Worm (Caenorhabditis elegans) whole organism, L2 larva: Measurements from ENCODE around the gene catp-8.

Experiments
- C34F6.9 ChIP-seq: fragments of 150-350 bp; optimal IDR thresholded peaks from 2 replicates; lab custom pipeline; 2014; ENCODE audit warnings: missing biosample characterization, missing genetic modification characterization
- F13H6.1 ChIP-seq: sonication (generic microtip); optimal IDR thresholded peaks from 2 replicates; lab custom pipeline; 2016; ENCODE audit warnings: missing genetic modification characterization, missing compliant biosample characterization
- Y55F3AM.14 ChIP-seq: fragments of 200-800 bp; sonication (Bioruptor generic); optimal IDR thresholded peaks from 2 replicates; lab custom pipeline; 2018; ENCODE audit warnings: mild to moderate bottlenecking, missing genetic modification characterization, missing compliant biosample characterization
- ZK546.5 ChIP-seq: sonication (generic microtip); optimal IDR thresholded peaks from 2 replicates; lab custom pipeline; 2017; ENCODE audit warnings: missing biosample characterization, missing genetic modification characterization
- alr-1 ChIP-seq: fragments of 150-350 bp; optimal IDR thresholded peaks from 2 replicates; lab custom pipeline; 2014; ENCODE audit warnings: missing biosample characterization, missing genetic modification characterization
- aly-2 ChIP-seq: fragments of 150-350 bp; optimal IDR thresholded peaks from 2 replicates; lab custom pipeline; 2014; ENCODE audit warnings: missing biosample characterization, missing genetic modification characterization
- ama-1 ChIP-seq: fragments of 150-350 bp; optimal IDR thresholded peaks from 2 replicates; lab custom pipeline; 2018; ENCODE audit warnings: inconsistent platforms
- blmp-1 ChIP-seq: sonication (generic microtip); optimal IDR thresholded peaks from 2 replicates; lab custom pipeline; 2017; ENCODE audit warnings: missing genetic modification characterization, mild to moderate bottlenecking, missing compliant biosample characterization, antibody characterized with exemption, moderate library complexity; ENCODE audit not compliant: insufficient read depth
- ceh-16 ChIP-seq: fragments of 150-350 bp; optimal IDR thresholded peaks from 2 replicates; lab custom pipeline; 2014; ENCODE audit warnings: missing biosample characterization, missing genetic modification characterization
- ceh-82 ChIP-seq: fragments of 150-350 bp; optimal IDR thresholded peaks from 2 replicates; lab custom pipeline; 2014; ENCODE audit warnings: missing biosample characterization, missing genetic modification characterization
- crh-2 ChIP-seq: sonication (generic microtip); optimal IDR thresholded peaks from 2 replicates; lab custom pipeline; 2017; ENCODE audit warnings: missing biosample characterization, missing genetic modification characterization
- dmd-4 ChIP-seq: sonication (generic microtip); optimal IDR thresholded peaks from 2 replicates; lab custom pipeline; 2017; ENCODE audit warnings: missing biosample characterization, missing genetic modification characterization
- egl-27 ChIP-seq: sonication (generic microtip); optimal IDR thresholded peaks from 3 replicates; lab custom pipeline; 2017; ENCODE audit warnings: missing biosample characterization, missing genetic modification reagents, missing genetic modification characterization
- elt-1 ChIP-seq: fragments of 150-350 bp; optimal IDR thresholded peaks from 2 replicates; lab custom pipeline; 2014; ENCODE audit warnings: missing biosample characterization, missing genetic modification characterization
- elt-3 ChIP-seq: sonication (generic microtip); optimal IDR thresholded peaks from 2 replicates; lab custom pipeline; 2017; ENCODE audit warnings: missing biosample characterization, missing genetic modification characterization
- fos-1 ChIP-seq: fragments of 150-350 bp; optimal IDR thresholded peaks from 2 replicates; lab custom pipeline; 2014; ENCODE audit warnings: missing biosample characterization, missing genetic modification characterization
- gmeb-1 ChIP-seq: fragments of 150-350 bp; optimal IDR thresholded peaks from 2 replicates; lab custom pipeline; 2014; ENCODE audit warnings: missing biosample characterization, missing genetic modification characterization
- lin-11 ChIP-seq: fragments of 150-350 bp; sonication (generic microtip); optimal IDR thresholded peaks from 2 replicates; lab custom pipeline; 2014; ENCODE audit warnings: missing biosample characterization, missing genetic modification characterization, inconsistent platforms, mixed read lengths
- lin-13 ChIP-seq: fragments of 150-350 bp; optimal IDR thresholded peaks from 2 replicates; lab custom pipeline; 2014; ENCODE audit warnings: missing biosample characterization, missing genetic modification reagents, missing genetic modification characterization
- lin-39 ChIP-seq: fragments of 150-350 bp; optimal IDR thresholded peaks from 2 replicates; lab custom pipeline; 2014; ENCODE audit warnings: missing biosample characterization, missing genetic modification reagents, missing genetic modification characterization
- lsy-2 ChIP-seq, 2 experiments: fragments of 150-350 bp in 1 of 2; sonication (generic microtip) in 1 of 2; optimal IDR thresholded peaks; 2 replicates each; lab custom pipeline; 2014 to 2017; ENCODE audit warnings: missing biosample characterization in 2 of 2, missing genetic modification characterization in 2 of 2
- mab-5 ChIP-seq: fragments of 150-350 bp; optimal IDR thresholded peaks from 2 replicates; lab custom pipeline; 2014; ENCODE audit warnings: missing biosample characterization, missing genetic modification characterization
- mbf-1 ChIP-seq: sonication (generic microtip); optimal IDR thresholded peaks from 2 replicates; lab custom pipeline; 2017; ENCODE audit warnings: missing biosample characterization, missing genetic modification characterization
- mdl-1 ChIP-seq, 2 experiments: fragments of 150-350 bp in 1 of 2; sonication (generic microtip) in 1 of 2; optimal IDR thresholded peaks; 2 replicates each; lab custom pipeline; 2017; ENCODE audit warnings: missing biosample characterization in 2 of 2, missing genetic modification characterization in 2 of 2
- nhr-10 ChIP-seq: sonication (generic microtip); optimal IDR thresholded peaks from 2 replicates; lab custom pipeline; 2017; ENCODE audit warnings: missing biosample characterization, missing genetic modification characterization
- nhr-11 ChIP-seq: fragments of 150-350 bp; optimal IDR thresholded peaks from 2 replicates; lab custom pipeline; 2014; ENCODE audit warnings: missing biosample characterization, missing genetic modification characterization
- nhr-12 ChIP-seq: fragments of 150-350 bp; optimal IDR thresholded peaks from 2 replicates; lab custom pipeline; 2014; ENCODE audit warnings: missing biosample characterization, missing genetic modification characterization
- nhr-129 ChIP-seq: fragments of 150-350 bp; optimal IDR thresholded peaks from 2 replicates; lab custom pipeline; 2014; ENCODE audit warnings: missing biosample characterization, missing genetic modification characterization
- nhr-23 ChIP-seq: fragments of 150-350 bp; optimal IDR thresholded peaks from 2 replicates; lab custom pipeline; 2014; ENCODE audit warnings: missing biosample characterization, missing genetic modification reagents, missing genetic modification characterization
- nhr-237 ChIP-seq: fragments of 150-350 bp; optimal IDR thresholded peaks from 2 replicates; lab custom pipeline; 2014; ENCODE audit warnings: missing biosample characterization, missing genetic modification characterization
- nhr-25 ChIP-seq: fragments of 150-350 bp; sonication (generic microtip); optimal IDR thresholded peaks from 3 replicates; lab custom pipeline; 2014; ENCODE audit warnings: missing biosample characterization, missing genetic modification characterization
- nhr-6 ChIP-seq: fragments of 150-350 bp; optimal IDR thresholded peaks from 2 replicates; lab custom pipeline; 2014; ENCODE audit warnings: missing biosample characterization, missing genetic modification characterization
- nhr-77 ChIP-seq: fragments of 150-350 bp; optimal IDR thresholded peaks from 2 replicates; lab custom pipeline; 2014; ENCODE audit warnings: missing biosample characterization, missing genetic modification characterization
- peb-1 ChIP-seq: fragments of 150-350 bp; optimal IDR thresholded peaks from 2 replicates; lab custom pipeline; 2014; ENCODE audit warnings: missing biosample characterization, missing genetic modification characterization
- skn-1 ChIP-seq: sonication (generic microtip); optimal IDR thresholded peaks from 2 replicates; lab custom pipeline; 2017; ENCODE audit warnings: missing biosample characterization, missing genetic modification characterization
- sma-3 ChIP-seq: sonication (generic microtip); optimal IDR thresholded peaks from 2 replicates; lab custom pipeline; 2016; ENCODE audit warnings: missing genetic modification reagents, missing genetic modification characterization, missing compliant biosample characterization
- sma-9 ChIP-seq, 2 experiments: fragments of 150-350 bp in 1 of 2; sonication (generic microtip) in 1 of 2; optimal IDR thresholded peaks; 2 replicates each; lab custom pipeline; 2014 to 2016; ENCODE audit warnings: missing genetic modification characterization in 2 of 2, mild to moderate bottlenecking in 1 of 2, missing biosample characterization in 1 of 2, missing compliant biosample characterization in 1 of 2, missing genetic modification reagents in 1 of 2, moderate library complexity in 1 of 2
- snpc-4 ChIP-seq: fragments of 150-350 bp; optimal IDR thresholded peaks from 2 replicates; lab custom pipeline; 2014; ENCODE audit warnings: missing biosample characterization, missing genetic modification characterization
- unc-39 ChIP-seq: fragments of 150-350 bp; optimal IDR thresholded peaks from 2 replicates; lab custom pipeline; 2014; ENCODE audit warnings: missing biosample characterization, missing genetic modification characterization
- unc-55 ChIP-seq: fragments of 150-350 bp; sonication (generic microtip); optimal IDR thresholded peaks from 3 replicates; lab custom pipeline; 2014; ENCODE audit warnings: missing biosample characterization, missing genetic modification reagents, missing genetic modification characterization
- unc-62 ChIP-seq: fragments of 150-350 bp; optimal IDR thresholded peaks from 2 replicates; lab custom pipeline; 2014; ENCODE audit warnings: missing biosample characterization, missing genetic modification reagents, missing genetic modification characterization
- zag-1 ChIP-seq: fragments of 150-350 bp; optimal IDR thresholded peaks from 2 replicates; lab custom pipeline; 2014; ENCODE audit warnings: missing biosample characterization, missing genetic modification characterization
- ztf-1 ChIP-seq: fragments of 200-800 bp; sonication (Bioruptor generic); conservative IDR thresholded peaks from 2 replicates; pipeline ENCODE4 v1.3.6; 2022; ENCODE audit warnings: missing genetic modification characterization, missing compliant biosample characterization
- ztf-11 ChIP-seq: sonication (generic microtip); optimal IDR thresholded peaks from 2 replicates; lab custom pipeline; 2017; ENCODE audit warnings: missing biosample characterization, missing genetic modification characterization
- ztf-4 ChIP-seq: fragments of 150-350 bp; optimal IDR thresholded peaks from 2 replicates; lab custom pipeline; 2014; ENCODE audit warnings: missing biosample characterization, missing genetic modification characterization

Gene catp-8

ce11 chrIV:11479095-11479494, at the start of gene catp-8:
catp-8 (minus strand) TSS chrIV:11479251.
- TF ChIP-seq ztf-4 (tag; lab: Kevin White, UChicago) (peak; percentile 8), fos-1 (no peak), Y55F3AM.14 (GFP tag; lab: Kevin White, UChicago) (no peak), ama-1 (lab: Kevin White, UChicago) (peak; percentile 57)
- TF ChIP-seq, all 48 proteins: peak for 2

- no peak for TF ChIP-seq nhr-129
- peak; percentile 8 for TF ChIP-seq unc-55 (GFP tag; lab: Kevin White, UChicago)
- TF ChIP-seq ama-1 (lab: Kevin White, UChicago), result peak; percentile 42
- peak in 1 of 2 experiments; percentile 7 for TF ChIP-seq lsy-2 (tag; optimal IDR thresholded peaks at IDR 0.05; lab: Kevin White, UChicago)
Observed at ce11 chrIV:11527752-11528151, 48.7 kb upstream of the catp-8 start, which contains the start of gene M04B2.2. M04B2.2 (plus strand) TSS chrIV:11528052.

ce11 chrIV:11526189-11526588, 47.1 kb upstream of the catp-8 start:
- TF ChIP-seq ZK546.5 (tag; lab: Kevin White, UChicago) (no peak), nhr-11 (tag; lab: Kevin White, UChicago) (no peak), mab-5 (tag; lab: Kevin White, UChicago) (no peak), nhr-77 (tag; lab: Kevin White, UChicago) (no peak), ama-1 (lab: Kevin White, UChicago) (no peak), fos-1 (no peak), elt-1 (no peak), ceh-82 (no peak), ztf-4 (tag; lab: Kevin White, UChicago) (no peak), lin-11 (no peak), F13H6.1 (tag; lab: Kevin White, UChicago) (no peak), alr-1 (tag; lab: Kevin White, UChicago) (no peak), sma-9 (GFP tag; optimal IDR thresholded peaks at IDR 0.05; lab: Kevin White, UChicago) (no peak), sma-9 (tag; optimal IDR thresholded peaks at IDR 0.05; lab: Kevin White, UChicago) (no peak)
- TF ChIP-seq, all 48 proteins: peak for 0

ce11 chrIV:11524241-11524692, 45.2 kb upstream of the catp-8 start, which contains the start of gene mep-1:
mep-1 (plus strand) TSS chrIV:11524642.
- TF ChIP-seq nhr-25 (tag; lab: Kevin White, UChicago) (peak; percentile 18), ZK546.5 (tag; lab: Kevin White, UChicago) (no peak), nhr-10 (tag; lab: Kevin White, UChicago) (no peak), nhr-237 (tag; lab: Kevin White, UChicago) (no peak), unc-62 (no peak), aly-2 (tag; lab: Kevin White, UChicago) (no peak), dmd-4 (tag; lab: Kevin White, UChicago) (no peak), gmeb-1 (tag; lab: Kevin White, UChicago) (no peak), ama-1 (lab: Kevin White, UChicago) (peak; percentile 26), ceh-82 (peak; percentile 61), mbf-1 (tag; lab: Kevin White, UChicago) (no peak), Y55F3AM.14 (GFP tag; lab: Kevin White, UChicago) (no peak), lsy-2 (tag; optimal IDR thresholded peaks at IDR 0.05; lab: Kevin White, UChicago) (peak; percentile 27 to 75), nhr-23 (tag; lab: Kevin White, UChicago) (no peak), skn-1 (tag; lab: Kevin White, UChicago) (no peak), sma-3 (GFP tag; lab: Kevin White, UChicago) (peak; percentile 8), peb-1 (no peak), ztf-1 (GFP tag; lab: Robert Waterston, UW) (no peak), F13H6.1 (tag; lab: Kevin White, UChicago) (peak; percentile 64), elt-1 (no peak), mab-5 (tag; lab: Kevin White, UChicago) (peak; percentile 53), nhr-6 (no peak), C34F6.9 (tag; lab: Kevin White, UChicago) (peak; percentile 77), nhr-12 (tag; lab: Kevin White, UChicago) (no peak), ztf-11 (tag; lab: Kevin White, UChicago) (no peak), lin-13 (peak; percentile 73), egl-27 (tag; lab: Kevin White, UChicago) (peak; percentile 1), alr-1 (tag; lab: Kevin White, UChicago) (no peak), nhr-11 (tag; lab: Kevin White, UChicago) (no peak), unc-55 (GFP tag; lab: Kevin White, UChicago) (peak; percentile 80), mdl-1 (tag; optimal IDR thresholded peaks at IDR 0.05; lab: Kevin White, UChicago) (peak in 1 of 2 experiments; percentile 29), unc-39 (no peak), lin-11 (peak; percentile 74), fos-1 (no peak), ceh-16 (tag; lab: Kevin White, UChicago) (no peak), sma-9 (GFP tag; optimal IDR thresholded peaks at IDR 0.05; lab: Kevin White, UChicago) (peak; percentile 37), sma-9 (tag; optimal IDR thresholded peaks at IDR 0.05; lab: Kevin White, UChicago) (no peak), elt-3 (tag; lab: Kevin White, UChicago) (no peak), snpc-4 (tag; lab: Kevin White, UChicago) (peak; percentile 69), lin-39 (tag; lab: Kevin White, UChicago) (no peak), crh-2 (peak; percentile 57), blmp-1 (tag; lab: Kevin White, UChicago) (no peak), nhr-77 (tag; lab: Kevin White, UChicago) (no peak), zag-1 (tag; lab: Kevin White, UChicago) (peak; percentile 67)
